Fruit fly (Drosophila melanogaster) whole organism, pupa: ENCODE measurements around the gene Slh.

Source experiments
- CG10348 ChIP-seq: fragments of 200-800 bp; sonication (Bioruptor generic); IDR thresholded peaks from 2 replicates; pipeline ENCODE4 v1.3.6; 2022; ENCODE audit warnings: missing biosample characterization, missing genetic modification characterization
- CG12605 ChIP-seq: fragments of 200-800 bp; sonication (Bioruptor generic); IDR thresholded peaks from 2 replicates; pipeline ENCODE4 v1.3.6; 2022; ENCODE audit warnings: missing biosample characterization, missing genetic modification characterization
- CG13204 ChIP-seq: fragments of 200-800 bp; sonication (Bioruptor generic); optimal IDR thresholded peaks from 2 replicates; lab custom pipeline; 2018; ENCODE audit warnings: missing biosample characterization, mild to moderate bottlenecking, missing genetic modification characterization, moderate library complexity
- CG14655 ChIP-seq: fragments of 200-800 bp; sonication (Bioruptor generic); optimal IDR thresholded peaks from 3 replicates; lab custom pipeline; 2017; ENCODE audit warnings: mild to moderate bottlenecking, missing biosample characterization, missing genetic modification reagents, missing genetic modification characterization
- CG15710 ChIP-seq: fragments of 200-800 bp; sonication (Bioruptor generic); optimal IDR thresholded peaks from 2 replicates; lab custom pipeline; 2018; ENCODE audit warnings: missing biosample characterization, mild to moderate bottlenecking, missing genetic modification characterization, moderate library complexity
- CG17806 ChIP-seq: fragments of 200-800 bp; sonication (Bioruptor generic); optimal IDR thresholded peaks from 2 replicates; lab custom pipeline; 2018; ENCODE audit warnings: missing biosample characterization, mild to moderate bottlenecking, missing genetic modification characterization, moderate library complexity
- CG32121 ChIP-seq: fragments of 200-800 bp; sonication (Bioruptor generic); IDR thresholded peaks from 2 replicates; pipeline ENCODE4 v1.3.6; 2022; ENCODE audit warnings: missing biosample characterization, missing genetic modification characterization
- CG34367 ChIP-seq: fragments of 200-800 bp; sonication (Bioruptor generic); optimal IDR thresholded peaks from 2 replicates; lab custom pipeline; 2018; ENCODE audit warnings: missing biosample characterization, mild to moderate bottlenecking, missing genetic modification characterization
- CG4496 ChIP-seq: fragments of 200-800 bp; sonication (Bioruptor generic); IDR thresholded peaks from 3 replicates; pipeline ENCODE4 v1.3.6; 2022; ENCODE audit warnings: missing biosample characterization, missing genetic modification characterization
- CG8159 ChIP-seq: fragments of 200-800 bp; sonication (Bioruptor generic); optimal IDR thresholded peaks from 3 replicates; lab custom pipeline; 2018; ENCODE audit warnings: missing biosample characterization, mild to moderate bottlenecking, missing genetic modification characterization, moderate library complexity
- CG8301 ChIP-seq: fragments of 200-800 bp; sonication (Bioruptor generic); optimal IDR thresholded peaks from 2 replicates; lab custom pipeline; 2018; ENCODE audit warnings: missing biosample characterization, mild to moderate bottlenecking, missing genetic modification characterization
- CG9948 ChIP-seq: fragments of 200-800 bp; sonication (Bioruptor generic); optimal IDR thresholded peaks from 2 replicates; lab custom pipeline; 2018; ENCODE audit warnings: missing biosample characterization, mild to moderate bottlenecking, missing genetic modification characterization, moderate library complexity
- D1 ChIP-seq: fragments of 200-800 bp; sonication (Bioruptor generic); optimal IDR thresholded peaks from 2 replicates; lab custom pipeline; 2018; ENCODE audit warnings: missing biosample characterization, mild to moderate bottlenecking, missing genetic modification characterization, moderate library complexity
- EcR ChIP-seq: fragments of 200-800 bp; sonication (Bioruptor generic); optimal IDR thresholded peaks from 3 replicates; lab custom pipeline; 2019; ENCODE audit warnings: missing biosample characterization, missing genetic modification characterization, mild to moderate bottlenecking, moderate library complexity, missing genetic modification reagents
- Ets98B ChIP-seq: fragments of 200-800 bp; sonication (Bioruptor generic); IDR thresholded peaks from 2 replicates; pipeline ENCODE4 v1.3.6; 2022; ENCODE audit warnings: missing biosample characterization, missing genetic modification characterization
- Pif1A ChIP-seq: fragments of 200-800 bp; sonication (Bioruptor generic); optimal IDR thresholded peaks from 3 replicates; lab custom pipeline; 2016; ENCODE audit warnings: missing biosample characterization, missing genetic modification characterization
- Pif1B ChIP-seq: fragments of 200-800 bp; sonication (Bioruptor generic); optimal IDR thresholded peaks from 3 replicates; lab custom pipeline; 2016; ENCODE audit warnings: missing biosample characterization, missing genetic modification characterization
- Snoo ChIP-seq: fragments of 200-800 bp; sonication (Bioruptor generic); optimal IDR thresholded peaks from 3 replicates; lab custom pipeline; 2017; ENCODE audit warnings: missing biosample characterization, mild to moderate bottlenecking, missing genetic modification characterization, inconsistent platforms
- fd96Ca ChIP-seq: fragments of 200-800 bp; sonication (Bioruptor generic); IDR thresholded peaks from 3 replicates; pipeline ENCODE4 v1.3.6; 2022; ENCODE audit warnings: missing biosample characterization, missing genetic modification characterization
- gl ChIP-seq: fragments of 200-800 bp; sonication (Bioruptor generic); optimal IDR thresholded peaks from 2 replicates; lab custom pipeline; 2018; ENCODE audit warnings: missing biosample characterization, mild to moderate bottlenecking, missing genetic modification characterization
- rn ChIP-seq: fragments of 200-800 bp; sonication (Bioruptor generic); IDR thresholded peaks from 2 replicates; pipeline ENCODE4 v1.3.6; 2022; ENCODE audit warnings: missing biosample characterization, missing genetic modification characterization

The Slh gene

dm6 chr2L:2492571-2492691, at the start of gene Slh:
Gene Slh (minus strand): TSS chr2L:2492671.
- TF ChIP-seq fd96Ca (GFP tag; lab: Robert Waterston, UW) = no peak
- no peak for TF ChIP-seq CG4496 (GFP tag; lab: Robert Waterston, UW)
- no peak for TF ChIP-seq gl (tag; lab: Kevin White, UChicago)
- TF ChIP-seq D1 = no peak
- no peak for TF ChIP-seq CG15710 (tag; lab: Kevin White, UChicago)
- no peak for TF ChIP-seq CG12605
- no peak for TF ChIP-seq CG10348
- no peak for TF ChIP-seq CG8301
- TF ChIP-seq CG32121 (GFP tag; lab: Robert Waterston, UW) = no peak
- TF ChIP-seq Snoo (tag; lab: Kevin White, UChicago) = no peak
- TF ChIP-seq CG14655 (GFP tag; lab: Kevin White, UChicago) = no peak
- no peak for TF ChIP-seq Ets98B (GFP tag; lab: Robert Waterston, UW)
- no peak for TF ChIP-seq Pif1B (GFP tag; lab: Kevin White, UChicago)
- no peak for TF ChIP-seq CG17806 (tag; lab: Kevin White, UChicago)
- TF ChIP-seq CG34367 (tag; lab: Kevin White, UChicago) = no peak
- TF ChIP-seq Pif1A (GFP tag; lab: Kevin White, UChicago) = no peak
- no peak for TF ChIP-seq CG8159
- no peak for TF ChIP-seq EcR (GFP tag; lab: Kevin White, UChicago)
- no peak for TF ChIP-seq rn (GFP tag; lab: Robert Waterston, UW)
- TF ChIP-seq, all 21 proteins: peak for 0

dm6 chr2L:2528097-2528496, 35.6 kb upstream of the Slh start:
- TF ChIP-seq Snoo (tag; lab: Kevin White, UChicago) (no peak), CG32121 (GFP tag; lab: Robert Waterston, UW) (no peak), Ets98B (GFP tag; lab: Robert Waterston, UW) (no peak), CG12605 (no peak), gl (tag; lab: Kevin White, UChicago) (no peak), D1 (no peak), CG14655 (GFP tag; lab: Kevin White, UChicago) (peak; percentile 24), CG8159 (peak; percentile 16)

- TF ChIP-seq CG9948 (tag; lab: Kevin White, UChicago) = no peak
These were observed 25.5 kb upstream of the Slh start, which contains the start of gene CG3528 for dm6 chr2L:2517937-2518336. Gene CG3528 (minus strand): TSS chr2L:2518037.

dm6 chr2L:2501823-2502222, 9.4 kb upstream of the Slh start:
- TF ChIP-seq CG34367 (tag; lab: Kevin White, UChicago) (no peak), rn (GFP tag; lab: Robert Waterston, UW) (no peak), Snoo (tag; lab: Kevin White, UChicago) (no peak), CG8301 (no peak), CG32121 (GFP tag; lab: Robert Waterston, UW) (no peak), D1 (no peak), CG12605 (no peak), gl (tag; lab: Kevin White, UChicago) (no peak)

dm6 chr2L:2494515-2495098, 2.1 kb upstream of the Slh start:
- TF ChIP-seq CG10348 (no peak), Pif1A (GFP tag; lab: Kevin White, UChicago) (peak; percentile 17)

- TF ChIP-seq CG4496 (GFP tag; lab: Robert Waterston, UW) = peak; percentile 60; the same call in 2 of the 3 replicates
- peak; percentile 36; the same call in 1 of the 2 replicates for TF ChIP-seq CG32121 (GFP tag; lab: Robert Waterston, UW)
- TF ChIP-seq CG9948 (tag; lab: Kevin White, UChicago) = no peak
- TF ChIP-seq CG17806 (tag; lab: Kevin White, UChicago) = peak; percentile 39
- peak; percentile 40 for TF ChIP-seq CG8159
- peak; percentile 54 for TF ChIP-seq Ets98B (GFP tag; lab: Robert Waterston, UW)
- no peak for TF ChIP-seq CG34367 (tag; lab: Kevin White, UChicago)
- no peak for TF ChIP-seq gl (tag; lab: Kevin White, UChicago)
- no peak for TF ChIP-seq CG12605
- no peak for TF ChIP-seq CG14655 (GFP tag; lab: Kevin White, UChicago)
- TF ChIP-seq Pif1A (GFP tag; lab: Kevin White, UChicago) = peak; percentile 19
- no peak for TF ChIP-seq rn (GFP tag; lab: Robert Waterston, UW)
- TF ChIP-seq EcR (GFP tag; lab: Kevin White, UChicago) = peak; percentile 4
- peak; percentile 15 for TF ChIP-seq Snoo (tag; lab: Kevin White, UChicago)
- TF ChIP-seq D1 = no peak
- peak; percentile 3 for TF ChIP-seq CG8301
- TF ChIP-seq CG10348 = no peak
- peak; percentile 21 for TF ChIP-seq CG15710 (tag; lab: Kevin White, UChicago)
- peak; percentile 19 for TF ChIP-seq Pif1B (GFP tag; lab: Kevin White, UChicago)
- TF ChIP-seq fd96Ca (GFP tag; lab: Robert Waterston, UW) = 0 out of 3 replicates have a peak, but pooled peaks have one; percentile 38
- no peak for TF ChIP-seq CG13204 (GFP tag; lab: Kevin White, UChicago)
These were observed 488 bp upstream of the Slh start, which contains the start of gene oaf for dm6 chr2L:2492692-2493626. Gene oaf (plus strand): TSS chr2L:2492955.
